Worm (Caenorhabditis elegans) whole organism, mixed stage, embryonic: ENCODE measurements around the gene rgr-1.
A peak's percentile ranks its signal among the peaks of the same experiment; 100 is the strongest.

Experiments
- M03D4.4 ChIP-seq: sonication (generic microtip); optimal IDR thresholded peaks from 2 replicates; lab custom pipeline; 2017; ENCODE audit warnings: mild to moderate bottlenecking, missing genetic modification characterization, missing compliant biosample characterization
- bed-3 ChIP-seq: fragments of 200-800 bp; sonication (Bioruptor generic); optimal IDR thresholded peaks from 3 replicates; lab custom pipeline; 2018; ENCODE audit warnings: mild to moderate bottlenecking, missing genetic modification characterization, moderate library complexity, missing compliant biosample characterization
- blmp-1 ChIP-seq: fragments of 150-350 bp; optimal IDR thresholded peaks from 2 replicates; lab custom pipeline; 2014; ENCODE audit warnings: missing biosample characterization, missing genetic modification characterization
- ceh-39 ChIP-seq: fragments of 150-350 bp; optimal IDR thresholded peaks from 2 replicates; lab custom pipeline; 2014; ENCODE audit warnings: missing biosample characterization, missing genetic modification characterization
- ceh-43 ChIP-seq: fragments of 200-800 bp; sonication (Bioruptor generic); optimal IDR thresholded peaks from 2 replicates; lab custom pipeline; 2018; ENCODE audit warnings: mild to moderate bottlenecking, missing genetic modification characterization, moderate library complexity, missing compliant biosample characterization
- ceh-83 ChIP-seq: fragments of 200-800 bp; sonication (Bioruptor generic); optimal IDR thresholded peaks from 2 replicates; lab custom pipeline; 2018; ENCODE audit warnings: mild to moderate bottlenecking, missing genetic modification characterization, missing compliant biosample characterization
- ces-1 ChIP-seq: fragments of 150-350 bp; optimal IDR thresholded peaks from 2 replicates; lab custom pipeline; 2014; ENCODE audit warnings: missing biosample characterization, missing genetic modification reagents, missing genetic modification characterization
- cnd-1 ChIP-seq: fragments of 200-800 bp; sonication (Bioruptor generic); optimal IDR thresholded peaks from 2 replicates; lab custom pipeline; 2018; ENCODE audit warnings: mild to moderate bottlenecking, missing genetic modification characterization, missing compliant biosample characterization
- drap-1 ChIP-seq: fragments of 200-800 bp; sonication (Bioruptor generic); optimal IDR thresholded peaks from 3 replicates; lab custom pipeline; 2018; ENCODE audit warnings: mild to moderate bottlenecking, missing genetic modification characterization, missing compliant biosample characterization
- elt-1 ChIP-seq: sonication (generic microtip); optimal IDR thresholded peaks from 2 replicates; lab custom pipeline; 2017; ENCODE audit warnings: missing genetic modification characterization, mild to moderate bottlenecking, missing compliant biosample characterization, antibody characterized with exemption, moderate library complexity, borderline replicate concordance; ENCODE audit not compliant: insufficient read depth
- elt-3 ChIP-seq: fragments of 150-350 bp; optimal IDR thresholded peaks from 2 replicates; lab custom pipeline; 2014; ENCODE audit warnings: missing biosample characterization, missing genetic modification characterization
- ham-2 ChIP-seq: fragments of 200-800 bp; sonication (Bioruptor generic); optimal IDR thresholded peaks from 2 replicates; lab custom pipeline; 2018; ENCODE audit warnings: mild to moderate bottlenecking, missing genetic modification characterization, missing compliant biosample characterization
- hlh-1 ChIP-seq: fragments of 150-350 bp; optimal IDR thresholded peaks from 2 replicates; lab custom pipeline; 2014; ENCODE audit warnings: missing biosample characterization, missing genetic modification reagents, missing genetic modification characterization
- lin-13 ChIP-seq: fragments of 150-350 bp; optimal IDR thresholded peaks from 2 replicates; lab custom pipeline; 2014; ENCODE audit warnings: missing biosample characterization, missing genetic modification characterization
- lin-32 ChIP-seq: fragments of 200-800 bp; sonication (Bioruptor generic); optimal IDR thresholded peaks from 2 replicates; lab custom pipeline; 2018; ENCODE audit warnings: mild to moderate bottlenecking, missing genetic modification characterization, missing compliant biosample characterization
- lsy-2 ChIP-seq: fragments of 150-350 bp; optimal IDR thresholded peaks from 2 replicates; lab custom pipeline; 2014; ENCODE audit warnings: missing biosample characterization, missing genetic modification characterization
- mab-5 ChIP-seq: fragments of 150-350 bp; optimal IDR thresholded peaks from 2 replicates; lab custom pipeline; 2014; ENCODE audit warnings: missing biosample characterization, missing genetic modification characterization
- mep-1 ChIP-seq: fragments of 150-350 bp; optimal IDR thresholded peaks from 2 replicates; lab custom pipeline; 2017; ENCODE audit warnings: missing biosample characterization, missing genetic modification reagents, missing genetic modification characterization, inconsistent platforms
- nhr-12 ChIP-seq: fragments of 150-350 bp; optimal IDR thresholded peaks from 2 replicates; lab custom pipeline; 2014; ENCODE audit warnings: missing biosample characterization, missing genetic modification characterization
- nhr-2 ChIP-seq: fragments of 150-350 bp; optimal IDR thresholded peaks from 2 replicates; lab custom pipeline; 2014; ENCODE audit warnings: missing biosample characterization, missing genetic modification characterization
- nhr-237 ChIP-seq: fragments of 150-350 bp; optimal IDR thresholded peaks from 2 replicates; lab custom pipeline; 2014; ENCODE audit warnings: missing biosample characterization, missing genetic modification characterization
- nhr-28 ChIP-seq: fragments of 150-350 bp; optimal IDR thresholded peaks from 2 replicates; lab custom pipeline; 2014; ENCODE audit warnings: missing biosample characterization, missing genetic modification characterization
- nhr-76 ChIP-seq: sonication (generic microtip); optimal IDR thresholded peaks from 2 replicates; lab custom pipeline; 2017; ENCODE audit warnings: missing biosample characterization, missing genetic modification characterization
- pha-4 ChIP-seq: fragments of 150-350 bp; optimal IDR thresholded peaks from 2 replicates; lab custom pipeline; 2018; ENCODE audit warnings: missing biosample characterization, missing genetic modification reagents, missing genetic modification characterization
- snpc-4 ChIP-seq: fragments of 150-350 bp; optimal IDR thresholded peaks from 2 replicates; lab custom pipeline; 2014; ENCODE audit warnings: missing biosample characterization, missing genetic modification characterization
- sptf-1 ChIP-seq: sonication (generic microtip); optimal IDR thresholded peaks from 2 replicates; lab custom pipeline; 2017; ENCODE audit warnings: mild to moderate bottlenecking, missing genetic modification characterization, moderate library complexity, missing compliant biosample characterization
- tbx-8 ChIP-seq: fragments of 200-800 bp; sonication (Bioruptor generic); optimal IDR thresholded peaks from 2 replicates; lab custom pipeline; 2018; ENCODE audit warnings: mild to moderate bottlenecking, missing genetic modification characterization, moderate library complexity, missing compliant biosample characterization
- unc-120 ChIP-seq: sonication (generic microtip); optimal IDR thresholded peaks from 2 replicates; lab custom pipeline; 2017; ENCODE audit warnings: missing genetic modification characterization, missing compliant biosample characterization; ENCODE audit not compliant: poor library complexity, severe bottlenecking
- unc-39 ChIP-seq: fragments of 150-350 bp; optimal IDR thresholded peaks from 2 replicates; lab custom pipeline; 2014; ENCODE audit warnings: missing biosample characterization, missing genetic modification characterization
- unc-62 ChIP-seq: fragments of 150-350 bp; optimal IDR thresholded peaks from 2 replicates; lab custom pipeline; 2014; ENCODE audit warnings: missing biosample characterization, missing genetic modification reagents, missing genetic modification characterization
- zip-8 ChIP-seq: fragments of 150-350 bp; optimal IDR thresholded peaks from 2 replicates; lab custom pipeline; 2014; ENCODE audit warnings: missing biosample characterization, missing genetic modification characterization
- ztf-11 ChIP-seq: fragments of 150-350 bp; optimal IDR thresholded peaks from 2 replicates; lab custom pipeline; 2014; ENCODE audit warnings: missing biosample characterization, missing genetic modification characterization

The rgr-1 gene

DNA sequence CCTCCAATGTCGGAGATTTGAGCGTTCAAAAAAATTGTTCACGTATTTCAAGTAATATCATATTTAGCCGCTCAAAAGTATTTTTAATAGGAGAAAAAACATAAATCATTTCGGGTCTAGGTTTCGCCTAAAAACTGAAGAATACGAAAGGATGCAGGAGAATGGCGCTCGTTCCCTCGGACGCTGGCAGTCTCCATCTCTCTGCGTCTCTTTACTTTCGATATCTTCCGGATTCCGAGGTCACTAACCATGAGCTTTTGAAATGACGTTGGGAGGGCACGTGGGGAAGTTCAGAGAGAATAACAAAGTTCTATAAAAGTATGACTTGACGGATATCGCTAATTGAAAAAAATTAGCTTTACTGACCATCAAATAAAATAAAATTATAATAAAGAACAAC lies 2.6 kb upstream of the rgr-1 start:
- TF ChIP-seq snpc-4 (tag; lab: Kevin White, UChicago) (no peak), lin-13 (tag; lab: Kevin White, UChicago) (no peak)
- TF ChIP-seq, all 35 proteins: peak for 0

DNA sequence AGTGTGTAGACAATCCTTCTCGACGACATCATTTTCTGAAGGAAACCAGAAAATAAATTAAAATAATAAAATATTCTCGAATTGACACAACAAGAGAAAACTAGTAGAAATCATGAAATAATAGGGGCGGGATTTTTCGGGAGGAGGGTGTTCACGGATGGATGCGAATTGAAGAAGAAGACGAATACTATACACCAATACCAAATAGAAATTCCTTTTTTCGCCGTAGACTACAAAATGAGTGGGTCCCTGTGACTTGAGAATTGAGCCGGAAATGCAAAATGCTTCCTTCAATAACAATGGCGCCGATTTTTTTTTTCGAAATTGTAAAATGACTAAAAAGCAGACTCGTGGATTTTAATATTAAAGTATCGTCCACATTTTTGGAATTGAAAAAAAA lies 7.5 kb downstream of the rgr-1 start, which contains the start of gene nlp-48:
Gene nlp-48 (minus strand): TSS at position 101 of the 400 bp plus-strand sequence.
- TF ChIP-seq unc-120 (tag; lab: Kevin White, UChicago) (no peak), blmp-1 (tag; lab: Kevin White, UChicago) (no peak), nhr-28 (tag; lab: Kevin White, UChicago) (no peak), ces-1 (no peak), zip-8 (tag; lab: Kevin White, UChicago) (no peak), drap-1 (GFP tag; lab: Kevin White, UChicago) (no peak), unc-39 (tag; lab: Kevin White, UChicago) (no peak), ham-2 (GFP tag; lab: Kevin White, UChicago) (no peak), ztf-11 (tag; lab: Kevin White, UChicago) (no peak), nhr-237 (no peak), snpc-4 (tag; lab: Kevin White, UChicago) (no peak), lin-32 (GFP tag; lab: Kevin White, UChicago) (no peak), mep-1 (tag; lab: Kevin White, UChicago) (no peak)

ce11 chrIII:9406600-9406999 lies 13.1 kb downstream of the rgr-1 start, which contains the start of gene T26G10.1:
Gene T26G10.1 (minus strand): TSS chrIII:9406641.
- peak; percentile 66 for TF ChIP-seq ces-1
- no peak for TF ChIP-seq bed-3
- peak; percentile 64 for TF ChIP-seq lsy-2 (tag; lab: Kevin White, UChicago)
- TF ChIP-seq unc-62 (GFP tag; lab: Kevin White, UChicago) = no peak
- TF ChIP-seq nhr-12 (tag; lab: Kevin White, UChicago) = no peak
- TF ChIP-seq drap-1 (GFP tag; lab: Kevin White, UChicago) = no peak
- no peak for TF ChIP-seq nhr-28 (tag; lab: Kevin White, UChicago)
- no peak for TF ChIP-seq unc-39 (tag; lab: Kevin White, UChicago)
- no peak for TF ChIP-seq zip-8 (tag; lab: Kevin White, UChicago)
- TF ChIP-seq elt-1 (tag; lab: Kevin White, UChicago) = no peak
- peak; percentile 49 for TF ChIP-seq mep-1 (tag; lab: Kevin White, UChicago)
- no peak for TF ChIP-seq elt-3
- no peak for TF ChIP-seq ceh-83 (GFP tag; lab: Kevin White, UChicago)
- TF ChIP-seq mab-5 (tag; lab: Kevin White, UChicago) = no peak
- peak; percentile 30 for TF ChIP-seq nhr-237
- TF ChIP-seq sptf-1 (tag; lab: Kevin White, UChicago) = no peak
- TF ChIP-seq hlh-1 (tag; lab: Kevin White, UChicago) = no peak
- no peak for TF ChIP-seq lin-32 (GFP tag; lab: Kevin White, UChicago)
- no peak for TF ChIP-seq cnd-1 (tag; lab: Kevin White, UChicago)
- TF ChIP-seq blmp-1 (tag; lab: Kevin White, UChicago) = peak; percentile 43
- no peak for TF ChIP-seq nhr-2 (tag; lab: Kevin White, UChicago)
- peak; percentile 35 for TF ChIP-seq pha-4 (tag; lab: Kevin White, UChicago)
- TF ChIP-seq nhr-76 = no peak

DNA sequence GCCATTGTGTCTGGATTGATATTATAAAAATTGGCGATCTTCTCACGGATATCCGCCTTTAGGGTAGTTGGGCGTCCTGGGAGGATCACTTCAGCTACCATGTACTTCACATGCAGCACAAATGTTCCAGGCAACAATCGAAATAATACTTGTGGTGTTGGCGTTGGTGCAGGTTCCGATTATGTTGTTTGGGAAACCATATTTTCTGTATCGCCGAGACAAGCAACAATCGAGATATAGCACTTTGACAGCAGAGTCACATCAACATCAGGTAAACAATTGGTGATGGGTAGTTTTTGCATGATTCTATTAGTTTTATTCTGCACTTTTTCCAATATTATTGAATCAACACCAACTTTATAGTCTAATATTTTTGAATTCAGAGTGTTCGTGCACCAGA lies 19.8 kb downstream of the rgr-1 start, which contains the start of gene T26G10.3:
Gene T26G10.3 (minus strand): TSS at position 101 of the 400 bp plus-strand sequence.
- TF ChIP-seq snpc-4 (tag; lab: Kevin White, UChicago) (no peak), M03D4.4 (tag; lab: Kevin White, UChicago) (no peak), pha-4 (tag; lab: Kevin White, UChicago) (no peak), blmp-1 (tag; lab: Kevin White, UChicago) (no peak), lin-13 (tag; lab: Kevin White, UChicago) (no peak), ceh-39 (tag; lab: Kevin White, UChicago) (no peak), ceh-83 (GFP tag; lab: Kevin White, UChicago) (no peak), tbx-8 (GFP tag; lab: Kevin White, UChicago) (no peak), mab-5 (tag; lab: Kevin White, UChicago) (no peak), nhr-2 (tag; lab: Kevin White, UChicago) (no peak), nhr-76 (no peak), ceh-43 (GFP tag; lab: Kevin White, UChicago) (no peak)
